Worm (Caenorhabditis elegans) whole organism, late embryonic: ENCODE measurements around the gene srx-85.

ENCODE experiments used
- C38D4.7 ChIP-seq: fragments of 200-800 bp; sonication (Bioruptor generic); optimal IDR thresholded peaks from 2 replicates; lab custom pipeline; 2018; ENCODE audit warnings: mild to moderate bottlenecking, missing genetic modification characterization, moderate library complexity, missing compliant biosample characterization
- F13H6.1 ChIP-seq: sonication (generic microtip); optimal IDR thresholded peaks from 2 replicates; lab custom pipeline; 2016; ENCODE audit warnings: missing genetic modification characterization, missing compliant biosample characterization
- K09A11.1 ChIP-seq: sonication (generic microtip); optimal IDR thresholded peaks from 2 replicates; lab custom pipeline; 2017; ENCODE audit warnings: antibody characterized with exemption, mild to moderate bottlenecking, missing genetic modification characterization, missing compliant biosample characterization; ENCODE audit not compliant: insufficient read depth
- ahr-1 ChIP-seq: sonication (generic microtip); optimal IDR thresholded peaks from 2 replicates; lab custom pipeline; 2016; ENCODE audit warnings: missing genetic modification characterization, missing compliant biosample characterization
- ceh-2 ChIP-seq: sonication (generic microtip); optimal IDR thresholded peaks from 2 replicates; lab custom pipeline; 2016; ENCODE audit warnings: missing genotype, missing genetic modification characterization, missing compliant biosample characterization
- ceh-22 ChIP-seq: sonication (generic microtip); optimal IDR thresholded peaks from 2 replicates; lab custom pipeline; 2017; ENCODE audit warnings: missing biosample characterization, missing genetic modification characterization
- ceh-24 ChIP-seq: sonication (generic microtip); optimal IDR thresholded peaks from 2 replicates; lab custom pipeline; 2016; ENCODE audit warnings: mild to moderate bottlenecking, missing genetic modification characterization, missing compliant biosample characterization
- ceh-30 ChIP-seq: fragments of 150-350 bp; optimal IDR thresholded peaks from 2 replicates; lab custom pipeline; 2014; ENCODE audit warnings: missing biosample characterization, missing genetic modification characterization
- ceh-34 ChIP-seq: sonication (generic microtip); optimal IDR thresholded peaks from 2 replicates; lab custom pipeline; 2016; ENCODE audit warnings: mild to moderate bottlenecking, missing genetic modification characterization, missing compliant biosample characterization
- ceh-45 ChIP-seq: fragments of 200-800 bp; sonication (Bioruptor generic); IDR thresholded peaks from 2 replicates; pipeline ENCODE4 v1.3.6; 2022; ENCODE audit warnings: missing genetic modification reagents, missing genetic modification characterization, missing compliant biosample characterization
- dmd-4 ChIP-seq: sonication (generic microtip); optimal IDR thresholded peaks from 2 replicates; lab custom pipeline; 2016; ENCODE audit warnings: borderline replicate concordance, missing genetic modification characterization, missing compliant biosample characterization
- elt-2 ChIP-seq: sonication (generic microtip); optimal IDR thresholded peaks from 2 replicates; lab custom pipeline; 2016; ENCODE audit warnings: missing genetic modification reagents, missing genetic modification characterization, missing compliant biosample characterization
- elt-4 ChIP-seq: sonication (generic microtip); optimal IDR thresholded peaks from 2 replicates; lab custom pipeline; 2016; ENCODE audit warnings: missing genetic modification characterization, missing compliant biosample characterization
- eyg-1 ChIP-seq: sonication (generic microtip); optimal IDR thresholded peaks from 2 replicates; lab custom pipeline; 2016; ENCODE audit warnings: missing genotype, missing genetic modification characterization, missing compliant biosample characterization
- fax-1 ChIP-seq: sonication (generic microtip); optimal IDR thresholded peaks from 2 replicates; lab custom pipeline; 2016; ENCODE audit warnings: missing genotype, missing genetic modification characterization, missing compliant biosample characterization
- fkh-10 ChIP-seq: fragments of 150-350 bp; optimal IDR thresholded peaks from 2 replicates; lab custom pipeline; 2014; ENCODE audit warnings: missing biosample characterization, missing genetic modification reagents, missing genetic modification characterization
- hlh-15 ChIP-seq: sonication (generic microtip); optimal IDR thresholded peaks from 2 replicates; lab custom pipeline; 2016; ENCODE audit warnings: missing genetic modification characterization, missing compliant biosample characterization
- hlh-30 ChIP-seq: sonication (generic microtip); optimal IDR thresholded peaks from 2 replicates; lab custom pipeline; 2017; ENCODE audit warnings: antibody characterized with exemption, missing genetic modification characterization, missing compliant biosample characterization; ENCODE audit not compliant: insufficient read depth
- hlh-6 ChIP-seq: sonication (generic microtip); optimal IDR thresholded peaks from 2 replicates; lab custom pipeline; 2016; ENCODE audit warnings: missing genotype, missing genetic modification characterization, missing compliant biosample characterization
- hlh-8 ChIP-seq: sonication (generic microtip); optimal IDR thresholded peaks from 2 replicates; lab custom pipeline; 2016; ENCODE audit warnings: missing genotype, missing genetic modification characterization, missing compliant biosample characterization
- nfya-1 ChIP-seq: sonication (generic microtip); optimal IDR thresholded peaks from 2 replicates; lab custom pipeline; 2017; ENCODE audit warnings: missing genetic modification characterization, mild to moderate bottlenecking, missing compliant biosample characterization, antibody characterized with exemption, moderate library complexity
- nhr-11 ChIP-seq: fragments of 150-350 bp; optimal IDR thresholded peaks from 2 replicates; lab custom pipeline; 2014; ENCODE audit warnings: missing biosample characterization, missing genetic modification characterization
- pag-3 ChIP-seq: sonication (generic microtip); optimal IDR thresholded peaks from 2 replicates; lab custom pipeline; 2016; ENCODE audit warnings: missing compliant biosample characterization, missing genetic modification characterization, borderline replicate concordance
- pat-9 ChIP-seq: fragments of 200-800 bp; sonication (Bioruptor generic); optimal IDR thresholded peaks from 2 replicates; lab custom pipeline; 2018; ENCODE audit warnings: mild to moderate bottlenecking, missing genetic modification characterization, moderate library complexity, missing compliant biosample characterization
- pha-4 ChIP-seq: fragments of 150-350 bp; optimal IDR thresholded peaks from 2 replicates; lab custom pipeline; 2018; ENCODE audit warnings: missing biosample characterization, missing genetic modification reagents, missing genetic modification characterization
- pros-1 ChIP-seq: fragments of 150-350 bp; optimal IDR thresholded peaks from 2 replicates; lab custom pipeline; 2014; ENCODE audit warnings: missing biosample characterization, missing genetic modification reagents, missing genetic modification characterization
- ref-2 ChIP-seq: sonication (generic microtip); optimal IDR thresholded peaks from 2 replicates; lab custom pipeline; 2016; ENCODE audit warnings: missing genetic modification characterization, missing compliant biosample characterization
- sdc-2 ChIP-seq: sonication (generic microtip); optimal IDR thresholded peaks from 2 replicates; lab custom pipeline; 2016; ENCODE audit warnings: missing genotype, missing genetic modification characterization, missing compliant biosample characterization
- tbx-2 ChIP-seq: sonication (generic microtip); optimal IDR thresholded peaks from 2 replicates; lab custom pipeline; 2016; ENCODE audit warnings: missing genetic modification characterization, missing compliant biosample characterization
- ttx-3 ChIP-seq: sonication (generic microtip); optimal IDR thresholded peaks from 2 replicates; lab custom pipeline; 2016; ENCODE audit warnings: missing genetic modification reagents, missing genetic modification characterization, missing compliant biosample characterization
- unc-55 ChIP-seq: sonication (generic microtip); optimal IDR thresholded peaks from 2 replicates; lab custom pipeline; 2017; ENCODE audit warnings: missing biosample characterization, missing genetic modification reagents, missing genetic modification characterization
- zip-5 ChIP-seq: sonication (generic microtip); optimal IDR thresholded peaks from 2 replicates; lab custom pipeline; 2016; ENCODE audit warnings: missing genetic modification characterization, missing compliant biosample characterization

The srx-85 gene

DNA sequence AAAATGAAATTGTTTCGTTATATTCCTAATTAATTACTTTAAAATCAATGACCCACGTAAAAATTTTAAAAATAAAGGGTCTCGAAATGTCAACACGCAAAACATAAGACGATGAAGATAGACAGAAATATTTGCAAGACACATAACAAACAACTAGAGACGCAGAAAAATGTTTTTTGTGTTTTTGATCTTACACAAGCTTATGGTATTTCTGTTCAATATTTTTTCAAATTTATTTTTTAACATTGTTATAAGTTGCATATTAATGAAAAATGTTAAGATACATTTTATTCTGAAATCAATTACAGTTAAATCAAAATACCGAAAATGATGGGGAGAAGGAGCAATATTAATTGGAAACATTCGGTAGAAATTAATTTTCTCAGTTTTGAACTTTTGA, 39.0 kb upstream of the srx-85 start, which contains the start of gene C55A6.3:
TSS of gene C55A6.3 (minus strand) at position 101 of the 400 bp plus-strand sequence.
- TF ChIP-seq ttx-3 (tag; lab: Kevin White, UChicago) (no peak), hlh-8 (no peak), sdc-2 (tag; lab: Kevin White, UChicago) (no peak), K09A11.1 (tag; lab: Kevin White, UChicago) (no peak), ref-2 (tag; lab: Kevin White, UChicago) (no peak), F13H6.1 (tag; lab: Kevin White, UChicago) (no peak)

DNA sequence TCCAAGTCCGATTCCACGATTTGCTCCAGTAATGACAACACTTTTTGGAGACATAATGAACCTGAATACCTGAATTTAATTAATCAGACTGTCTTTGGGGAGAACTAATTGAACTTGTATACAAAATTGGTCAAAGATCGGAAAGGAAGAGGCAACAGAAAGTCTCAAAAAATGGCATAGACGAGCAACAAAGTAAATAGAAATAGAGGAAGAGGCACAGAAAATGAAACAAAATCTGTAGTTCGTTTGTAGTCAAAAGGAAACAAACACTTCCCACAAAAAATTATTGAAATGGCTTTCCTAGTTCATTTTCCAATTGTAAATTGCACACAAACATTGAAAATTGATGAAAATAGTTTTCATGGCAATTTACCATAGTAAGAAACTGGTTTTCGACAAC, 37.8 kb upstream of the srx-85 start, which contains the start of gene C55A6.6:
TSS of gene C55A6.6 (minus strand) at position 61 of the 400 bp plus-strand sequence.
- no peak for TF ChIP-seq ahr-1 (tag; lab: Kevin White, UChicago)
- TF ChIP-seq fkh-10 = no peak
- TF ChIP-seq pat-9 (tag; lab: Kevin White, UChicago) = no peak
- TF ChIP-seq elt-2 = no peak
- no peak for TF ChIP-seq ceh-34 (tag; lab: Kevin White, UChicago)
- TF ChIP-seq, all 69 proteins: peak for 0

- no peak for TF ChIP-seq C38D4.7 (GFP tag; lab: Kevin White, UChicago)
- no peak for TF ChIP-seq dmd-4
- no peak for TF ChIP-seq ceh-45 (GFP tag; lab: Robert Waterston, UW)
- no peak for TF ChIP-seq nhr-11 (tag; lab: Kevin White, UChicago)
- no peak for TF ChIP-seq F13H6.1 (tag; lab: Kevin White, UChicago)
- no peak for TF ChIP-seq ceh-2 (tag; lab: Kevin White, UChicago)
- no peak for TF ChIP-seq elt-4 (tag; lab: Kevin White, UChicago)
- TF ChIP-seq hlh-30 (tag; lab: Kevin White, UChicago) = no peak
- no peak for TF ChIP-seq eyg-1
- no peak for TF ChIP-seq zip-5
Observed at ce11 chrV:11515145-11515544, 37.3 kb upstream of the srx-85 start.

DNA sequence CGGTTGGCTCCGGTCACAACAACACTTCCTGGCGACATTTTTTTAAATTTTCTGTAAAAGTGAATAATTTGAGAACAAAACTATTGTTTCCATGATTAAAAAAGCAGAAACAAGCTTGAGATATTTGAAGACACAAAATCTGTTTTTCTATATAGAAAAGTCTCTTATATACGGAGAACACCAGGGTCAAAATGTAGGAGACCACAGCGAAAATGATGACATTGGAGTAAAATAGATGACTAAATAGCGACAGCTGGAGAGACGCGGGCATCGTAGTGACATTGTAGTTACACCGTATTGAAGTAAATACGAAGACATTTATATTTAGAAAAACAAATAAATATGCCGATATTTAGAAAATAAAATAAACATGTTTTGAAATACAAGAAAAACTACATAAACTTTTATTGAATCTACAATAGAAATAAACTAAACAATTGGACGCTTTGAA, 36.3 kb upstream of the srx-85 start, which contains the start of gene sdz-8:
TSS of gene sdz-8 (minus strand) at position 51 of the 451 bp plus-strand sequence.
- TF ChIP-seq ceh-34 (tag; lab: Kevin White, UChicago) (no peak), ceh-22 (no peak), hlh-6 (tag; lab: Kevin White, UChicago) (no peak), ceh-30 (tag; lab: Kevin White, UChicago) (no peak), fax-1 (tag; lab: Kevin White, UChicago) (no peak), dmd-4 (no peak), nfya-1 (no peak), tbx-2 (tag; lab: Kevin White, UChicago) (no peak)

ce11 chrV:11517789-11518188, 34.7 kb upstream of the srx-85 start, which contains the start of gene C55A6.4:
Gene C55A6.4 (minus strand): TSS chrV:11517889.
- TF ChIP-seq ttx-3 (tag; lab: Kevin White, UChicago) = no peak
- TF ChIP-seq ceh-34 (tag; lab: Kevin White, UChicago) = no peak
- TF ChIP-seq tbx-2 (tag; lab: Kevin White, UChicago) = no peak
- no peak for TF ChIP-seq pag-3 (tag; lab: Kevin White, UChicago)
- no peak for TF ChIP-seq eyg-1
- no peak for TF ChIP-seq pros-1 (tag; lab: Kevin White, UChicago)
- no peak for TF ChIP-seq ceh-24 (tag; lab: Kevin White, UChicago)
- no peak for TF ChIP-seq pha-4 (tag; lab: Kevin White, UChicago)

- TF ChIP-seq hlh-15 (tag; lab: Kevin White, UChicago) (no peak), fkh-10 (no peak), unc-55 (GFP tag; lab: Kevin White, UChicago) (no peak), F13H6.1 (tag; lab: Kevin White, UChicago) (no peak), ceh-30 (tag; lab: Kevin White, UChicago) (no peak), dmd-4 (no peak), hlh-6 (tag; lab: Kevin White, UChicago) (no peak)
Observed at ce11 chrV:11520215-11520614, 32.3 kb upstream of the srx-85 start, which contains the start of the genes C55A6.11 and C55A6.7. Gene C55A6.11 (plus strand): TSS chrV:11520515. Gene C55A6.7 (minus strand): TSS chrV:11520530.
